Worm (Caenorhabditis elegans) whole organism, L2 larva: ENCODE results near the gene vglu-2.

Experiments
- C34F6.9 ChIP-seq: fragments of 150-350 bp; optimal IDR thresholded peaks from 2 replicates; lab custom pipeline; 2014; ENCODE audit warnings: missing biosample characterization, missing genetic modification characterization
- R02D3.7 ChIP-seq: fragments of 150-350 bp; optimal IDR thresholded peaks from 2 replicates; lab custom pipeline; 2014; ENCODE audit warnings: missing biosample characterization, missing genetic modification characterization
- Y55F3AM.14 ChIP-seq: fragments of 200-800 bp; sonication (Bioruptor generic); optimal IDR thresholded peaks from 2 replicates; lab custom pipeline; 2018; ENCODE audit warnings: mild to moderate bottlenecking, missing genetic modification characterization, missing compliant biosample characterization
- ZK546.5 ChIP-seq: sonication (generic microtip); optimal IDR thresholded peaks from 2 replicates; lab custom pipeline; 2017; ENCODE audit warnings: missing biosample characterization, missing genetic modification characterization
- alr-1 ChIP-seq: fragments of 150-350 bp; optimal IDR thresholded peaks from 2 replicates; lab custom pipeline; 2014; ENCODE audit warnings: missing biosample characterization, missing genetic modification characterization
- aly-2 ChIP-seq: fragments of 150-350 bp; optimal IDR thresholded peaks from 2 replicates; lab custom pipeline; 2014; ENCODE audit warnings: missing biosample characterization, missing genetic modification characterization
- ama-1 ChIP-seq: fragments of 150-350 bp; optimal IDR thresholded peaks from 2 replicates; lab custom pipeline; 2018; ENCODE audit warnings: inconsistent platforms
- blmp-1 ChIP-seq: sonication (generic microtip); optimal IDR thresholded peaks from 2 replicates; lab custom pipeline; 2017; ENCODE audit warnings: missing genetic modification characterization, mild to moderate bottlenecking, missing compliant biosample characterization, antibody characterized with exemption, moderate library complexity; ENCODE audit not compliant: insufficient read depth
- ceh-16 ChIP-seq: fragments of 150-350 bp; optimal IDR thresholded peaks from 2 replicates; lab custom pipeline; 2014; ENCODE audit warnings: missing biosample characterization, missing genetic modification characterization
- ceh-82 ChIP-seq: fragments of 150-350 bp; optimal IDR thresholded peaks from 2 replicates; lab custom pipeline; 2014; ENCODE audit warnings: missing biosample characterization, missing genetic modification characterization
- crh-2 ChIP-seq: sonication (generic microtip); optimal IDR thresholded peaks from 2 replicates; lab custom pipeline; 2017; ENCODE audit warnings: missing biosample characterization, missing genetic modification characterization
- dmd-4 ChIP-seq: sonication (generic microtip); optimal IDR thresholded peaks from 2 replicates; lab custom pipeline; 2017; ENCODE audit warnings: missing biosample characterization, missing genetic modification characterization
- egl-27 ChIP-seq: sonication (generic microtip); optimal IDR thresholded peaks from 3 replicates; lab custom pipeline; 2017; ENCODE audit warnings: missing biosample characterization, missing genetic modification reagents, missing genetic modification characterization
- elt-1 ChIP-seq: fragments of 150-350 bp; optimal IDR thresholded peaks from 2 replicates; lab custom pipeline; 2014; ENCODE audit warnings: missing biosample characterization, missing genetic modification characterization
- elt-3 ChIP-seq: sonication (generic microtip); optimal IDR thresholded peaks from 2 replicates; lab custom pipeline; 2017; ENCODE audit warnings: missing biosample characterization, missing genetic modification characterization
- fos-1 ChIP-seq: fragments of 150-350 bp; optimal IDR thresholded peaks from 2 replicates; lab custom pipeline; 2014; ENCODE audit warnings: missing biosample characterization, missing genetic modification characterization
- gmeb-1 ChIP-seq: fragments of 150-350 bp; optimal IDR thresholded peaks from 2 replicates; lab custom pipeline; 2014; ENCODE audit warnings: missing biosample characterization, missing genetic modification characterization
- lin-13 ChIP-seq: fragments of 150-350 bp; optimal IDR thresholded peaks from 2 replicates; lab custom pipeline; 2014; ENCODE audit warnings: missing biosample characterization, missing genetic modification reagents, missing genetic modification characterization
- lin-39 ChIP-seq: fragments of 150-350 bp; optimal IDR thresholded peaks from 2 replicates; lab custom pipeline; 2014; ENCODE audit warnings: missing biosample characterization, missing genetic modification reagents, missing genetic modification characterization
- lsy-2 ChIP-seq, 2 experiments: fragments of 150-350 bp in 1 of 2; sonication (generic microtip) in 1 of 2; optimal IDR thresholded peaks; 2 replicates each; lab custom pipeline; 2014 to 2017; ENCODE audit warnings: missing biosample characterization in 2 of 2, missing genetic modification characterization in 2 of 2
- mab-5 ChIP-seq: fragments of 150-350 bp; optimal IDR thresholded peaks from 2 replicates; lab custom pipeline; 2014; ENCODE audit warnings: missing biosample characterization, missing genetic modification characterization
- nhr-10 ChIP-seq: sonication (generic microtip); optimal IDR thresholded peaks from 2 replicates; lab custom pipeline; 2017; ENCODE audit warnings: missing biosample characterization, missing genetic modification characterization
- nhr-11 ChIP-seq: fragments of 150-350 bp; optimal IDR thresholded peaks from 2 replicates; lab custom pipeline; 2014; ENCODE audit warnings: missing biosample characterization, missing genetic modification characterization
- nhr-12 ChIP-seq: fragments of 150-350 bp; optimal IDR thresholded peaks from 2 replicates; lab custom pipeline; 2014; ENCODE audit warnings: missing biosample characterization, missing genetic modification characterization
- nhr-129 ChIP-seq: fragments of 150-350 bp; optimal IDR thresholded peaks from 2 replicates; lab custom pipeline; 2014; ENCODE audit warnings: missing biosample characterization, missing genetic modification characterization
- nhr-21 ChIP-seq: fragments of 150-350 bp; optimal IDR thresholded peaks from 2 replicates; lab custom pipeline; 2014; ENCODE audit warnings: missing biosample characterization, missing genetic modification characterization
- nhr-23 ChIP-seq: fragments of 150-350 bp; optimal IDR thresholded peaks from 2 replicates; lab custom pipeline; 2014; ENCODE audit warnings: missing biosample characterization, missing genetic modification reagents, missing genetic modification characterization
- nhr-237 ChIP-seq: fragments of 150-350 bp; optimal IDR thresholded peaks from 2 replicates; lab custom pipeline; 2014; ENCODE audit warnings: missing biosample characterization, missing genetic modification characterization
- nhr-25 ChIP-seq: fragments of 150-350 bp; sonication (generic microtip); optimal IDR thresholded peaks from 3 replicates; lab custom pipeline; 2014; ENCODE audit warnings: missing biosample characterization, missing genetic modification characterization
- nhr-6 ChIP-seq: fragments of 150-350 bp; optimal IDR thresholded peaks from 2 replicates; lab custom pipeline; 2014; ENCODE audit warnings: missing biosample characterization, missing genetic modification characterization
- nhr-77 ChIP-seq: fragments of 150-350 bp; optimal IDR thresholded peaks from 2 replicates; lab custom pipeline; 2014; ENCODE audit warnings: missing biosample characterization, missing genetic modification characterization
- peb-1 ChIP-seq: fragments of 150-350 bp; optimal IDR thresholded peaks from 2 replicates; lab custom pipeline; 2014; ENCODE audit warnings: missing biosample characterization, missing genetic modification characterization
- sem-4 ChIP-seq: fragments of 150-350 bp; optimal IDR thresholded peaks from 2 replicates; lab custom pipeline; 2014; ENCODE audit warnings: missing biosample characterization, missing genetic modification reagents, missing genetic modification characterization
- skn-1 ChIP-seq: sonication (generic microtip); optimal IDR thresholded peaks from 2 replicates; lab custom pipeline; 2017; ENCODE audit warnings: missing biosample characterization, missing genetic modification characterization
- sma-3 ChIP-seq: sonication (generic microtip); optimal IDR thresholded peaks from 2 replicates; lab custom pipeline; 2016; ENCODE audit warnings: missing genetic modification reagents, missing genetic modification characterization, missing compliant biosample characterization
- sma-9 ChIP-seq, 2 experiments: fragments of 150-350 bp in 1 of 2; sonication (generic microtip) in 1 of 2; optimal IDR thresholded peaks; 2 replicates each; lab custom pipeline; 2014 to 2016; ENCODE audit warnings: missing genetic modification characterization in 2 of 2, mild to moderate bottlenecking in 1 of 2, missing biosample characterization in 1 of 2, missing compliant biosample characterization in 1 of 2, missing genetic modification reagents in 1 of 2, moderate library complexity in 1 of 2
- unc-39 ChIP-seq: fragments of 150-350 bp; optimal IDR thresholded peaks from 2 replicates; lab custom pipeline; 2014; ENCODE audit warnings: missing biosample characterization, missing genetic modification characterization
- unc-55 ChIP-seq: fragments of 150-350 bp; sonication (generic microtip); optimal IDR thresholded peaks from 3 replicates; lab custom pipeline; 2014; ENCODE audit warnings: missing biosample characterization, missing genetic modification reagents, missing genetic modification characterization
- unc-62 ChIP-seq: fragments of 150-350 bp; optimal IDR thresholded peaks from 2 replicates; lab custom pipeline; 2014; ENCODE audit warnings: missing biosample characterization, missing genetic modification reagents, missing genetic modification characterization
- ztf-1 ChIP-seq: fragments of 200-800 bp; sonication (Bioruptor generic); conservative IDR thresholded peaks from 2 replicates; pipeline ENCODE4 v1.3.6; 2022; ENCODE audit warnings: missing genetic modification characterization, missing compliant biosample characterization
- ztf-11 ChIP-seq: sonication (generic microtip); optimal IDR thresholded peaks from 2 replicates; lab custom pipeline; 2017; ENCODE audit warnings: missing biosample characterization, missing genetic modification characterization
- ztf-4 ChIP-seq: fragments of 150-350 bp; optimal IDR thresholded peaks from 2 replicates; lab custom pipeline; 2014; ENCODE audit warnings: missing biosample characterization, missing genetic modification characterization

Gene vglu-2

DNA sequence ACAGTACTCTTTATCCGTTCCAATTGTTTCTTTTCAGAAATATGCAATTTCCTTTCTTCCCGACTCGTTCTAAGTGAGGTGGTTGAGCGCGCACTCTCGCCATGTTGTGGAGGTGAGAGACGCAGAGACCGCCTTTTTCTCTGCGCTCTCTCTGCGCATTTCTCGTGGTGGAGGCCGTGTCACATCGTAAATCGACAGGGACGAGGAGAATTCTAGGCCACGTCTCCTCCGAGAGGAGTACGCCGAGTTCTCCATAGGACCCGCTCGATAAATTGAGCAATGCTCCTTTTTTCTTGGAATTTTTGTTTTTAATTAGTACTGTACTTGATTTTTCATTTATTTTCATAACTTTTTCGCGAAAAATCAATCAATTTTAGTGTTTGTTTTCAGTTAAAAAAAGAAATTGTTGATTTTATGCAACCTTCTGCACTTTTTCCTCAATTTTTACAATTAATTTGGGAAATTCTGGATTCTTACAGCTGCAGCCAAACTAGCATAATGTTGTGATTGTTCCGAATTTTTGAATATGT lies 24.1 kb upstream of the vglu-2 start, which contains the start of gene cnk-1 (continued):
- TF ChIP-seq crh-2: peak; percentile 73
- TF ChIP-seq nhr-23 (tag; lab: Kevin White, UChicago): no peak
- TF ChIP-seq unc-55 (GFP tag; lab: Kevin White, UChicago): peak; percentile 80
- TF ChIP-seq sma-9 (GFP tag; optimal IDR thresholded peaks at IDR 0.05; lab: Kevin White, UChicago): peak; percentile 74
- TF ChIP-seq sma-9 (tag; optimal IDR thresholded peaks at IDR 0.05; lab: Kevin White, UChicago): no peak
- no peak for TF ChIP-seq elt-1 (tag; lab: Kevin White, UChicago)
- no peak for TF ChIP-seq aly-2 (tag; lab: Kevin White, UChicago)
- TF ChIP-seq R02D3.7: peak; percentile 48
- no peak for TF ChIP-seq lin-39 (tag; lab: Kevin White, UChicago)
- no peak for TF ChIP-seq ama-1 (lab: Kevin White, UChicago)
- no peak for TF ChIP-seq ztf-11 (tag; lab: Kevin White, UChicago)
- TF ChIP-seq nhr-25 (tag; lab: Kevin White, UChicago): peak; percentile 56
- TF ChIP-seq ceh-82: no peak
- no peak for TF ChIP-seq nhr-10 (tag; lab: Kevin White, UChicago)

DNA sequence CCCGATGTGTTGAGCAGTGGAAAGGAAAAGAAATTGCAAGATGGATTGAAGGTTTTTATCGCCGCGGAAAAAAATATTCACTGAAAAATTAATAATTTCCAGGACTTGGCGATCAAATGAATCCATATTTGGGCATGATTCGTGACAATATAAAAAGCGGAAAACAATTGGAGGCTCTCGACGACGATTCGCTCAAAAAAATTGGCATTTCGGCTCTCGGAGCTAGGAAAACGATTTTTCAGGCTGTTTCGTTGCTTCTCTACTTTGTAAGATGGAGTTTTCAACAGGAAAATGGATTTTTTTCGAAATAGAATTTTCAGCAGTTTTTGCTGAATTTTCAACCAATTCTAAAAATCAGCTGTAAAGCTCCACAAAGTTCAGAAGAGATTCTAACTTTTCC lies 23.1 kb upstream of the vglu-2 start:
- TF ChIP-seq lin-13 (no peak), skn-1 (tag; lab: Kevin White, UChicago) (no peak), ZK546.5 (tag; lab: Kevin White, UChicago) (no peak), ztf-4 (no peak), C34F6.9 (tag; lab: Kevin White, UChicago) (no peak), nhr-237 (tag; lab: Kevin White, UChicago) (no peak), nhr-23 (tag; lab: Kevin White, UChicago) (no peak), elt-3 (tag; lab: Kevin White, UChicago) (no peak), blmp-1 (tag; lab: Kevin White, UChicago) (no peak), gmeb-1 (tag; lab: Kevin White, UChicago) (no peak), unc-39 (no peak), unc-55 (GFP tag; lab: Kevin White, UChicago) (no peak), alr-1 (tag; lab: Kevin White, UChicago) (no peak), elt-1 (tag; lab: Kevin White, UChicago) (no peak), peb-1 (tag; lab: Kevin White, UChicago) (no peak), sma-3 (GFP tag; lab: Kevin White, UChicago) (no peak), lsy-2 (tag; optimal IDR thresholded peaks at IDR 0.05; lab: Kevin White, UChicago) (no peak)

DNA sequence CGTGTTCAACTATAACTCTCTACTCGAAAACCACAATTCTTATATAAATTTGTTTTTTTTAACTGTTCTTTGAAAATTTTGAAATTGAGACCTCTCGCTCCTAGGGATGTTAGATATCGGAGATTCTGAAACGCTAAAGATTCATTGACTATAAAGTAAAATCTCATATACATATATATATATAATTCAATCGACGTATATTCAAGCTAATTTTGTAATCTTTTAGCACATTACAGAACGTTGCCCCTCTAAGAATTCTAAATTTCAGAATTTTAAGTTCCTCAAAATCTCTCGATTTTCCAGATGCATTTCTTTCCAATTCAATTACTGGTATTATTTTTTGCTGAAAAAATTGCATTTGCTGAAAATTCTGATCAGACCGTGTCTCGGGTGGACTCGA lies 16.1 kb upstream of the vglu-2 start, which contains the start of gene pad-2:
Gene pad-2, plus strand, starts transcription at position 301 of the 400 bp plus-strand sequence.
- TF ChIP-seq elt-3 (tag; lab: Kevin White, UChicago) (no peak), sma-3 (GFP tag; lab: Kevin White, UChicago) (no peak), nhr-237 (tag; lab: Kevin White, UChicago) (no peak), ztf-1 (GFP tag; lab: Robert Waterston, UW) (no peak), R02D3.7 (no peak)

DNA sequence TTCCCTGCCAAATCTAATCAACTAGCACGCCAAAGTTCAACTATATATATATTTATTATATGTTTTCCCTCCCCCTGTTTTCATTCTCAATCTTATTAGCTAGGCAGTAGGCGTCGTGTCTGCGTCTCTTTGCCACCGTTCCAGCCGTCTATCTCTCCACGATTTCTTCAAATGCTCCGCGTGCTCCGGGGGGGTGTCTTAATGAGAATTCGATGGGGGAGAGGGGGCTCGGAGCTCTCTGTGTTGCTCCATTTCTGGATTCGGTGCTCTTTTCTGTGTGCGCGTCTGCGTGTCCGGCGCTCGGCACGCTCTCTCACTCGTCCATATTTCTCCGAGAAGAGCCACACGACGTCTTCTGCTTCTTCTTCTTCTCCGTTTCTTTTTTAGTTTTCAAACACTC lies 10.7 kb upstream of the vglu-2 start:
- TF ChIP-seq nhr-6 (tag; lab: Kevin White, UChicago): peak; percentile 33
- peak; percentile 75 for TF ChIP-seq unc-55 (GFP tag; lab: Kevin White, UChicago)
- TF ChIP-seq ztf-1 (GFP tag; lab: Robert Waterston, UW): no peak
- peak; percentile 77 for TF ChIP-seq C34F6.9 (tag; lab: Kevin White, UChicago)
- TF ChIP-seq nhr-21 (tag; lab: Kevin White, UChicago): no peak
- TF ChIP-seq sem-4 (tag; lab: Kevin White, UChicago): peak; percentile 56
- no peak for TF ChIP-seq nhr-25 (tag; lab: Kevin White, UChicago)
- TF ChIP-seq ceh-82: peak; percentile 22
- TF ChIP-seq nhr-129: peak; percentile 17
- TF ChIP-seq sma-3 (GFP tag; lab: Kevin White, UChicago): no peak
- TF ChIP-seq crh-2: peak; percentile 57
- no peak for TF ChIP-seq fos-1 (tag; lab: Kevin White, UChicago)
- no peak for TF ChIP-seq elt-3 (tag; lab: Kevin White, UChicago)
- no peak for TF ChIP-seq blmp-1 (tag; lab: Kevin White, UChicago)
- TF ChIP-seq ceh-16 (tag; lab: Kevin White, UChicago): no peak
- no peak for TF ChIP-seq ztf-11 (tag; lab: Kevin White, UChicago)
- TF ChIP-seq alr-1 (tag; lab: Kevin White, UChicago): no peak
- TF ChIP-seq peb-1 (tag; lab: Kevin White, UChicago): no peak
- TF ChIP-seq aly-2 (tag; lab: Kevin White, UChicago): no peak
- TF ChIP-seq egl-27 (tag; lab: Kevin White, UChicago): peak; percentile 72
- no peak for TF ChIP-seq ama-1 (lab: Kevin White, UChicago)
- TF ChIP-seq nhr-23 (tag; lab: Kevin White, UChicago): no peak
- no peak for TF ChIP-seq lin-39 (tag; lab: Kevin White, UChicago)
- TF ChIP-seq skn-1 (tag; lab: Kevin White, UChicago): no peak
- no peak for TF ChIP-seq unc-62 (GFP tag; lab: Kevin White, UChicago)
- peak; percentile 54 for TF ChIP-seq Y55F3AM.14 (GFP tag; lab: Kevin White, UChicago)
- TF ChIP-seq lin-13: peak; percentile 73
- no peak for TF ChIP-seq nhr-77
- no peak for TF ChIP-seq nhr-11 (tag; lab: Kevin White, UChicago)
- peak in 1 of 2 experiments; percentile 71 for TF ChIP-seq lsy-2 (tag; optimal IDR thresholded peaks at IDR 0.05; lab: Kevin White, UChicago)
- no peak for TF ChIP-seq elt-1 (tag; lab: Kevin White, UChicago)
- no peak for TF ChIP-seq ZK546.5 (tag; lab: Kevin White, UChicago)
- no peak for TF ChIP-seq dmd-4 (tag; lab: Kevin White, UChicago)
- peak; percentile 66 for TF ChIP-seq mab-5 (tag; lab: Kevin White, UChicago)
- peak; percentile 48 for TF ChIP-seq sma-9 (GFP tag; optimal IDR thresholded peaks at IDR 0.05; lab: Kevin White, UChicago)
- TF ChIP-seq sma-9 (tag; optimal IDR thresholded peaks at IDR 0.05; lab: Kevin White, UChicago): no peak
- TF ChIP-seq nhr-10 (tag; lab: Kevin White, UChicago): no peak
- no peak for TF ChIP-seq nhr-12
- TF ChIP-seq gmeb-1 (tag; lab: Kevin White, UChicago): no peak
